Fruit fly (Drosophila melanogaster) S2 (cell line): ENCODE measurements around the gene a5.
A peak's percentile ranks its signal among the peaks of the same experiment; 100 is the strongest.

ENCODE experiments used
- CG8478 ChIP-seq: fragments of >200 bp; optimal IDR thresholded peaks from 2 replicates; lab custom pipeline; 2018
- CTCF ChIP-seq, 2 experiments: fragments of >200 bp; optimal IDR thresholded peaks; 2 replicates each; lab custom pipeline; 2018

DNA sequence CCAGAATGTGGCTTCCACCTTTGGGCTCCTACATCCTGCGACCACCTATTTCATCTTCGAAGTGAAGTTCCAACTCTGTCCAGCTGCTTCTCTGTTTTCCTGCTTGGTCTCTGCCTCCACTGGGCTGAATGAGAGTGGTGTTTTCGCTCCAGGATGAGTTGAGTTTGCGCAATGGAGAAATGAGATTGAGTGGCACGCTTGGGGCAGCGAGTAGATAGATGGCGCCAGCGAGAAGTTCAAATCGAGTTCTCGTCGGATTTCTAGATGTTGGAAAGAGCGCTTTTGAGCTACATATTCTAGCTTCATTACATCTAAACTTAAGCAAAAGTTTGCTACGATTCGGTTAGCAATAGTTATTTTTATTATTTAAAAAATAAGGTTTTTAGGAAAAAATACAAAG, 17.1 kb downstream of the a5 start:
- no peak for TF ChIP-seq CG8478 (lab: Kevin White, UChicago)
- TF ChIP-seq CTCF (optimal IDR thresholded peaks at IDR 0.05; lab: Kevin White, UChicago), result peak; percentile 16 to 53
